Worm (Caenorhabditis elegans): ENCODE data around the gene try-9.

DNA sequence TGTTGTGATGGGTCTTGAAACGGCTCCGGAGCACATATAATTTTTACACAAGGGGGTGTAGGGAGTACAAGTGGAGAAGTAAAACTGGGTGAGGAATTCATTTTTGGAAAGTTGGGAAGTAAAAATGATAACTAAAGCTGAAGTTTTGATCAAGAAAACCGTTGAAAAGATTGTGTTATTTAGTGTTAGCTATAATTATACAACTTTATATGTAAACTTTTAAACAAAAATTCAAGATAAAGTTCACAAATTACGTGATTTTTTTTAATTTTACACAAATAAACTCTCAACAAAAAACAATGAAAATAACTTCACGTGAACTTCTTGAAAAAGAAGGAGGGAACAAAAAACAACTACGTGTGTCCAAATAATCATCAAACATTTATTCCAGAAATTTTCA lies 12.8 kb upstream of the try-9 start, which contains the start of the genes H20J04.7 and H20J04.1:
- TF ChIP-seq unc-62 (GFP tag; optimal IDR thresholded peaks at IDR 0.05) (no peak), F57C9.4 (tag; optimal IDR thresholded peaks at IDR 0.05) (no peak)

Data from whole organism, young adult.